Worm (Caenorhabditis elegans): ENCODE data around the gene perm-4.

perm-4 gene

DNA sequence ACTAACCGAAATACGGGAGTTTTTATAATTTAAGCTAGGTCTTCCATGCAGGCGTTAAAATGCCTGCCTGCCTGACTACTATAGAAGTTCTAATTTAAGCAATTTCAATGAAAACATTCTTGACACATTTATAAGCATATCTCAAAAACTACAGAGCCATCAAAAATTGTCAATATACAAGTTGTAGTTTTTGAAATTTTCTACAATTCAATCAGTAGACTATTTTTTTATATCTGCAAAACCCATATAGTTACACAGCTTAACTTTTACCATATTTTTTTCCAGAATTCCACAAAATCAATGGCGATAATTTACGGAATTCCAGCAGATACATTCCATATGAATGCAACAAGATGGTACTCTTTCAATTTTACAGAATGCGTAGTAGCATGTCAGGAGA lies 38.2 kb upstream of the perm-4 start, which contains the start of gene C50A2.7:
Gene C50A2.7 (plus strand): TSS at position 301 of the 400 bp plus-strand sequence.
- TF ChIP-seq hlh-26 (GFP tag; conservative IDR thresholded peaks at IDR 0.05) (no peak), D2030.7 (GFP tag; IDR thresholded peaks at IDR 0.05) (no peak), cebp-1 (GFP tag; IDR thresholded peaks at IDR 0.05) (no peak), cebp-1 (tag; optimal IDR thresholded peaks at IDR 0.05) (no peak), nhr-90 (tag; optimal IDR thresholded peaks at IDR 0.05) (no peak), snpc-1.1 (tag; optimal IDR thresholded peaks at IDR 0.05; ENCODE audit: insufficient read depth) (no peak), F23B12.7 (tag; optimal IDR thresholded peaks at IDR 0.05; ENCODE audit: insufficient read depth) (no peak), mel-28 (tag; optimal IDR thresholded peaks at IDR 0.05; ENCODE audit: borderline replicate concordance) (no peak), lin-54 (GFP tag; optimal IDR thresholded peaks at IDR 0.05) (no peak)

ce11 chrIV:1160386-1160785 lies 35.5 kb upstream of the perm-4 start, which contains the start of gene ets-8:
TSS of gene ets-8 (minus strand) at chrIV:1160486.
- TF ChIP-seq unc-62 (GFP tag; optimal IDR thresholded peaks at IDR 0.05) (no peak), snpc-1.3 (tag; optimal IDR thresholded peaks at IDR 0.05; ENCODE audit: insufficient read depth) (no peak), somi-1 (GFP tag; optimal IDR thresholded peaks at IDR 0.05) (no peak), let-607 (tag; optimal IDR thresholded peaks at IDR 0.05) (no peak), ccch-3 (GFP tag; optimal IDR thresholded peaks at IDR 0.05) (no peak), ceh-40 (GFP tag; IDR thresholded peaks at IDR 0.05) (no peak), Y53G8AR.9 (GFP tag; conservative IDR thresholded peaks at IDR 0.05) (no peak), lsl-1 (GFP tag; optimal IDR thresholded peaks at IDR 0.05) (no peak), nhr-27 (tag; optimal IDR thresholded peaks at IDR 0.05) (no peak), attf-3 (GFP tag; conservative IDR thresholded peaks at IDR 0.05) (no peak), repo-1 (tag; optimal IDR thresholded peaks at IDR 0.05) (no peak), efl-1 (GFP tag; optimal IDR thresholded peaks at IDR 0.05) (no peak), B0035.1 (tag; optimal IDR thresholded peaks at IDR 0.05) (no peak), C17E4.6 (GFP tag; IDR thresholded peaks at IDR 0.05) (no peak)

ce11 chrIV:1157928-1158327 lies 33.0 kb upstream of the perm-4 start, which contains the start of gene C50A2.3:
TSS of gene C50A2.3 (minus strand) at chrIV:1158028.
- no peak for TF ChIP-seq tbp1 (GFP tag; optimal IDR thresholded peaks at IDR 0.05)
- TF ChIP-seq die-1 (tag; optimal IDR thresholded peaks at IDR 0.05) = no peak
- no peak for TF ChIP-seq F37B4.10 (GFP tag; IDR thresholded peaks at IDR 0.05)
- no peak for TF ChIP-seq rcor-1 (GFP tag; IDR thresholded peaks at IDR 0.05)
- TF ChIP-seq F49E8.2 (tag; optimal IDR thresholded peaks at IDR 0.05; ENCODE audit: insufficient read depth) = no peak
- no peak for TF ChIP-seq mcd-1 (GFP tag; IDR thresholded peaks at IDR 0.05)
- TF ChIP-seq F22D6.2 (tag; optimal IDR thresholded peaks at IDR 0.05) = no peak
- TF ChIP-seq mxl-1 (tag; optimal IDR thresholded peaks at IDR 0.05) = no peak
- no peak for TF ChIP-seq gei-17 (GFP tag; optimal IDR thresholded peaks at IDR 0.05)
- TF ChIP-seq hlh-12 (tag; optimal IDR thresholded peaks at IDR 0.05) = no peak
- TF ChIP-seq let-607 (tag; optimal IDR thresholded peaks at IDR 0.05) = no peak
- TF ChIP-seq F10E7.11 (tag; optimal IDR thresholded peaks at IDR 0.05) = no peak
- TF ChIP-seq sptf-2 (GFP tag; optimal IDR thresholded peaks at IDR 0.05) = no peak
- TF ChIP-seq nhr-179 (tag; optimal IDR thresholded peaks at IDR 0.05) = no peak
- TF ChIP-seq repo-1 (tag; optimal IDR thresholded peaks at IDR 0.05) = no peak
- no peak for TF ChIP-seq Y95B8A.8 (GFP tag; IDR thresholded peaks at IDR 0.05)
- no peak for TF ChIP-seq nfyb-1 (GFP tag; IDR thresholded peaks at IDR 0.05)
- no peak for TF ChIP-seq lsy-27 (tag; optimal IDR thresholded peaks at IDR 0.05; ENCODE audit: borderline replicate concordance, insufficient read depth)
- no peak for TF ChIP-seq snpc-1.1 (tag; optimal IDR thresholded peaks at IDR 0.05; ENCODE audit: insufficient read depth)
- no peak for TF ChIP-seq nfya-1 (tag; optimal IDR thresholded peaks at IDR 0.05; ENCODE audit: borderline replicate concordance, insufficient read depth)

All from whole organism, young adult.